Worm (Caenorhabditis elegans) whole organism, L2 larva: ENCODE measurements around the gene T26H5.9.

Experiments used
- C34F6.9 ChIP-seq: fragments of 150-350 bp; optimal IDR thresholded peaks from 2 replicates; lab custom pipeline; 2014; ENCODE audit warnings: missing biosample characterization, missing genetic modification characterization
- Y55F3AM.14 ChIP-seq: fragments of 200-800 bp; sonication (Bioruptor generic); optimal IDR thresholded peaks from 2 replicates; lab custom pipeline; 2018; ENCODE audit warnings: mild to moderate bottlenecking, missing genetic modification characterization, missing compliant biosample characterization
- ama-1 ChIP-seq: fragments of 150-350 bp; optimal IDR thresholded peaks from 2 replicates; lab custom pipeline; 2018; ENCODE audit warnings: inconsistent platforms
- lin-11 ChIP-seq: fragments of 150-350 bp; sonication (generic microtip); optimal IDR thresholded peaks from 2 replicates; lab custom pipeline; 2014; ENCODE audit warnings: missing biosample characterization, missing genetic modification characterization, inconsistent platforms, mixed read lengths
- lin-39 ChIP-seq: fragments of 150-350 bp; optimal IDR thresholded peaks from 2 replicates; lab custom pipeline; 2014; ENCODE audit warnings: missing biosample characterization, missing genetic modification reagents, missing genetic modification characterization
- mdl-1 ChIP-seq, 2 experiments: fragments of 150-350 bp in 1 of 2; sonication (generic microtip) in 1 of 2; optimal IDR thresholded peaks; 2 replicates each; lab custom pipeline; 2017; ENCODE audit warnings: missing biosample characterization in 2 of 2, missing genetic modification characterization in 2 of 2
- nhr-11 ChIP-seq: fragments of 150-350 bp; optimal IDR thresholded peaks from 2 replicates; lab custom pipeline; 2014; ENCODE audit warnings: missing biosample characterization, missing genetic modification characterization
- skn-1 ChIP-seq: sonication (generic microtip); optimal IDR thresholded peaks from 2 replicates; lab custom pipeline; 2017; ENCODE audit warnings: missing biosample characterization, missing genetic modification characterization
- unc-39 ChIP-seq: fragments of 150-350 bp; optimal IDR thresholded peaks from 2 replicates; lab custom pipeline; 2014; ENCODE audit warnings: missing biosample characterization, missing genetic modification characterization
- unc-55 ChIP-seq: fragments of 150-350 bp; sonication (generic microtip); optimal IDR thresholded peaks from 3 replicates; lab custom pipeline; 2014; ENCODE audit warnings: missing biosample characterization, missing genetic modification reagents, missing genetic modification characterization
- zag-1 ChIP-seq: fragments of 150-350 bp; optimal IDR thresholded peaks from 2 replicates; lab custom pipeline; 2014; ENCODE audit warnings: missing biosample characterization, missing genetic modification characterization
- ztf-11 ChIP-seq: sonication (generic microtip); optimal IDR thresholded peaks from 2 replicates; lab custom pipeline; 2017; ENCODE audit warnings: missing biosample characterization, missing genetic modification characterization
- ztf-4 ChIP-seq: fragments of 150-350 bp; optimal IDR thresholded peaks from 2 replicates; lab custom pipeline; 2014; ENCODE audit warnings: missing biosample characterization, missing genetic modification characterization

- TF ChIP-seq ama-1 (lab: Kevin White, UChicago), result no peak
- no peak for TF ChIP-seq unc-55 (GFP tag; lab: Kevin White, UChicago)
- TF ChIP-seq mdl-1 (tag; optimal IDR thresholded peaks at IDR 0.05; lab: Kevin White, UChicago), result no peak
- TF ChIP-seq C34F6.9 (tag; lab: Kevin White, UChicago), result no peak
- TF ChIP-seq unc-39 (tag; lab: Kevin White, UChicago), result no peak
- no peak for TF ChIP-seq ztf-11 (tag; lab: Kevin White, UChicago)
- TF ChIP-seq nhr-11, result no peak
- no peak for TF ChIP-seq lin-39 (tag; lab: Kevin White, UChicago)
- no peak for TF ChIP-seq Y55F3AM.14
- TF ChIP-seq lin-11 (tag; lab: Kevin White, UChicago), result no peak
- TF ChIP-seq zag-1 (tag; lab: Kevin White, UChicago), result no peak
- TF ChIP-seq ztf-4, result no peak
- no peak for TF ChIP-seq skn-1
These were observed 721 bp downstream of the T26H5.9 start, which contains the start of gene srh-239 for ce11 chrV:15445437-15445836.
